Worm (Caenorhabditis elegans): Measurements from ENCODE around the gene srh-34.

Gene srh-34

ce11 chrV:483289-483795, 36.9 kb upstream of the srh-34 start, which contains the start of gene nhr-130:
Gene nhr-130, minus strand, starts transcription at chrV:483339.
- no peak for TF ChIP-seq pat-9 (tag; optimal IDR thresholded peaks at IDR 0.05)
- peak; percentile 59 for TF ChIP-seq elt-2 (tag; optimal IDR thresholded peaks at IDR 0.05)
- no peak for TF ChIP-seq pha-2 (tag; optimal IDR thresholded peaks at IDR 0.05)
- TF ChIP-seq hlh-13 (GFP tag; optimal IDR thresholded peaks at IDR 0.05), result no peak

DNA sequence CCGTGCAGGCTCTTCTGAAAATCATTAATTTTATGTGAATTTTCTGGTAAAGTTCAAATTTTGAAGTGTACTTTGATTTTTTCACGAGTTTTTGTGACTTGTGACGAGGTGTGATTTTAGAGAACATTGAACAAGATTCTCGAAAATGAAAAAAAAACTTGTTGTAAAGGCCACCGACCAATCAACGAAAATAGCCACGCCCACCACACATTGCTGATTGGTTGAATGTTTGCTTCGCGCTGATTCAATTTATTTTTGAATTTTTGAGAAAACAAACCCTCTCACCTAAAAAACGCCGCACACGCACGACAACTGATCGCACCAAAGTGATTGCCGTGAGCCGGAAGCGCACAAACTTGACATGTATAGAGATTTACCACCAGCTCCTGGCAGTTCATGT, 36.4 kb upstream of the srh-34 start:
- TF ChIP-seq lin-11 (tag; optimal IDR thresholded peaks at IDR 0.05), result no peak
- peak; percentile 34 for TF ChIP-seq nfya-1 (tag; optimal IDR thresholded peaks at IDR 0.05)
- TF ChIP-seq F13H6.1 (tag; optimal IDR thresholded peaks at IDR 0.05), result no peak

DNA sequence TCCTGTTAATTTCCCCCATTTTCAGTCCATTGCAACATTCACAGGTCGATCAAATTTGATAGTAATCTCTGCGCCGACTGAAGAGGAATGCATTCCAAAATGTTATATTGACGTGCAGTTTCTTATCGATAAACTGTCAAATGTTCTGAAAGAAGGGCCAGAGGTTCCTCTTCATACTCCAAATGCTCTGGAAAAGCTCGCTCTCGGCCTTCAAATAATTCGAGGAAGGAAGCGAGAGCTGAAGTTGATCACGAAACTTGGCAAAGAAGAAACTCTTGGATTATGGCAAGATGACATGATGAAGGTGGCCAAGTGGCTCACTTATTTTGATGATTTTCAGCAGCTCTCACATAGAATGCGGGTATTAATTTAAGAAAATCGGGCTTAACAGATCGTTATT, 32.6 kb upstream of the srh-34 start:
- TF ChIP-seq ceh-34 (tag; optimal IDR thresholded peaks at IDR 0.05) (no peak), pha-2 (tag; optimal IDR thresholded peaks at IDR 0.05) (no peak), zip-5 (tag; optimal IDR thresholded peaks at IDR 0.05) (no peak), K09A11.1 (tag; optimal IDR thresholded peaks at IDR 0.05; ENCODE audit: insufficient read depth) (no peak), pat-9 (tag; optimal IDR thresholded peaks at IDR 0.05) (no peak), unc-86 (tag; optimal IDR thresholded peaks at IDR 0.05) (no peak), elt-4 (tag; optimal IDR thresholded peaks at IDR 0.05) (no peak), fax-1 (tag; optimal IDR thresholded peaks at IDR 0.05) (no peak), tbx-2 (tag; optimal IDR thresholded peaks at IDR 0.05) (no peak), madf-2 (tag; optimal IDR thresholded peaks at IDR 0.05) (no peak), K02D7.2 (tag; optimal IDR thresholded peaks at IDR 0.05) (no peak), ttx-3 (tag; optimal IDR thresholded peaks at IDR 0.05) (no peak), ztf-16 (tag; optimal IDR thresholded peaks at IDR 0.05) (no peak), F13H6.1 (tag; optimal IDR thresholded peaks at IDR 0.05) (no peak), ceh-48 (tag; optimal IDR thresholded peaks at IDR 0.05) (no peak), ceh-2 (tag; optimal IDR thresholded peaks at IDR 0.05) (no peak), pag-3 (tag; optimal IDR thresholded peaks at IDR 0.05; ENCODE audit: borderline replicate concordance) (no peak), ceh-30 (tag; optimal IDR thresholded peaks at IDR 0.05) (no peak), T23F11.4 (GFP tag; optimal IDR thresholded peaks at IDR 0.05) (no peak), unc-42 (tag; optimal IDR thresholded peaks at IDR 0.05) (no peak)

ce11 chrV:477664-478212, 31.3 kb upstream of the srh-34 start, which contains the start of gene nhr-55:
Gene nhr-55, plus strand, starts transcription at chrV:478162.
- TF ChIP-seq tbx-2 (tag; optimal IDR thresholded peaks at IDR 0.05) (no peak), pros-1 (tag; optimal IDR thresholded peaks at IDR 0.05) (no peak), ttx-3 (tag; optimal IDR thresholded peaks at IDR 0.05) (no peak), eyg-1 (tag; optimal IDR thresholded peaks at IDR 0.05) (no peak), fkh-6 (tag; optimal IDR thresholded peaks at IDR 0.05) (no peak), ztf-16 (tag; optimal IDR thresholded peaks at IDR 0.05) (no peak), ahr-1 (tag; optimal IDR thresholded peaks at IDR 0.05) (no peak), nfya-1 (tag; optimal IDR thresholded peaks at IDR 0.05) (no peak), ceh-18 (tag; optimal IDR thresholded peaks at IDR 0.05) (no peak), F13H6.1 (tag; optimal IDR thresholded peaks at IDR 0.05) (no peak), C08G9.2 (tag; optimal IDR thresholded peaks at IDR 0.05) (no peak), pha-4 (tag; optimal IDR thresholded peaks at IDR 0.05) (no peak), nhr-11 (tag; optimal IDR thresholded peaks at IDR 0.05) (no peak), ceh-19 (GFP tag; optimal IDR thresholded peaks at IDR 0.05) (no peak), sdc-2 (tag; optimal IDR thresholded peaks at IDR 0.05) (no peak), fax-1 (tag; optimal IDR thresholded peaks at IDR 0.05) (no peak), elt-2 (tag; optimal IDR thresholded peaks at IDR 0.05) (no peak)

DNA sequence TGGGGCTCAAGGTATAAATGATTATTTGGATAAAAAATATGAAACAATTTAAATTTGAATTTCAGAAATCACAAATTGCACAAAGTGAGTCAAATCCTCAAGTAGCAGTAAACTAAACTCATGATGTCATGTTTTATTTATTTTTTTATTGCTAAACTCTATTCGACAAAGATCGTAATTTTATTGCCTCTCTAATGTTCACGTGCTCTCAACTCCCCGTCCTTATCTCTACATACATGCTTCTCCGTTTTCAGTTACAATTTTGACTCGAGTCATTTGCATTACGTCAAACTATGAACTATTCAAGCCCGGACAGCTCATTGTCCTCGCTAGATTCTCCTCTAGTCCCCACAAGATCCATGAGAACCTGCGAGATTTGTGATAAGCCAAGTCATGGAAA, 28.0 kb upstream of the srh-34 start, which contains the start of gene nhr-99:
Gene nhr-99 (plus strand): TSS at position 263 of the 400 bp plus-strand sequence.
- TF ChIP-seq ceh-18 (tag; optimal IDR thresholded peaks at IDR 0.05), result no peak
- no peak for TF ChIP-seq zip-5 (tag; optimal IDR thresholded peaks at IDR 0.05)
- TF ChIP-seq elt-4 (tag; optimal IDR thresholded peaks at IDR 0.05), result no peak
- TF ChIP-seq hlh-13 (GFP tag; optimal IDR thresholded peaks at IDR 0.05), result no peak
- no peak for TF ChIP-seq ceh-14 (tag; optimal IDR thresholded peaks at IDR 0.05)
- no peak for TF ChIP-seq fax-1 (tag; optimal IDR thresholded peaks at IDR 0.05)
- TF ChIP-seq C08G9.2 (tag; optimal IDR thresholded peaks at IDR 0.05), result no peak

Measured in whole organism, late embryonic.